Fruit fly (Drosophila melanogaster) whole organism, pupa: ENCODE results near the gene CG10479.

ENCODE experiments used
- CG10348 ChIP-seq: fragments of 200-800 bp; sonication (Bioruptor generic); IDR thresholded peaks from 2 replicates; pipeline ENCODE4 v1.3.6; 2022; ENCODE audit warnings: missing biosample characterization, missing genetic modification characterization
- CG12605 ChIP-seq: fragments of 200-800 bp; sonication (Bioruptor generic); IDR thresholded peaks from 2 replicates; pipeline ENCODE4 v1.3.6; 2022; ENCODE audit warnings: missing biosample characterization, missing genetic modification characterization
- CG14655 ChIP-seq: fragments of 200-800 bp; sonication (Bioruptor generic); optimal IDR thresholded peaks from 3 replicates; lab custom pipeline; 2017; ENCODE audit warnings: mild to moderate bottlenecking, missing biosample characterization, missing genetic modification reagents, missing genetic modification characterization
- CG15710 ChIP-seq: fragments of 200-800 bp; sonication (Bioruptor generic); optimal IDR thresholded peaks from 2 replicates; lab custom pipeline; 2018; ENCODE audit warnings: missing biosample characterization, mild to moderate bottlenecking, missing genetic modification characterization, moderate library complexity
- CG17806 ChIP-seq: fragments of 200-800 bp; sonication (Bioruptor generic); optimal IDR thresholded peaks from 2 replicates; lab custom pipeline; 2018; ENCODE audit warnings: missing biosample characterization, mild to moderate bottlenecking, missing genetic modification characterization, moderate library complexity
- CG32121 ChIP-seq: fragments of 200-800 bp; sonication (Bioruptor generic); IDR thresholded peaks from 2 replicates; pipeline ENCODE4 v1.3.6; 2022; ENCODE audit warnings: missing biosample characterization, missing genetic modification characterization
- CG34367 ChIP-seq: fragments of 200-800 bp; sonication (Bioruptor generic); optimal IDR thresholded peaks from 2 replicates; lab custom pipeline; 2018; ENCODE audit warnings: missing biosample characterization, mild to moderate bottlenecking, missing genetic modification characterization
- CG4496 ChIP-seq: fragments of 200-800 bp; sonication (Bioruptor generic); IDR thresholded peaks from 3 replicates; pipeline ENCODE4 v1.3.6; 2022; ENCODE audit warnings: missing biosample characterization, missing genetic modification characterization
- CG8159 ChIP-seq: fragments of 200-800 bp; sonication (Bioruptor generic); optimal IDR thresholded peaks from 3 replicates; lab custom pipeline; 2018; ENCODE audit warnings: missing biosample characterization, mild to moderate bottlenecking, missing genetic modification characterization, moderate library complexity
- CG8301 ChIP-seq: fragments of 200-800 bp; sonication (Bioruptor generic); optimal IDR thresholded peaks from 2 replicates; lab custom pipeline; 2018; ENCODE audit warnings: missing biosample characterization, mild to moderate bottlenecking, missing genetic modification characterization
- CG9948 ChIP-seq: fragments of 200-800 bp; sonication (Bioruptor generic); optimal IDR thresholded peaks from 2 replicates; lab custom pipeline; 2018; ENCODE audit warnings: missing biosample characterization, mild to moderate bottlenecking, missing genetic modification characterization, moderate library complexity
- D1 ChIP-seq: fragments of 200-800 bp; sonication (Bioruptor generic); optimal IDR thresholded peaks from 2 replicates; lab custom pipeline; 2018; ENCODE audit warnings: missing biosample characterization, mild to moderate bottlenecking, missing genetic modification characterization, moderate library complexity
- EcR ChIP-seq: fragments of 200-800 bp; sonication (Bioruptor generic); optimal IDR thresholded peaks from 3 replicates; lab custom pipeline; 2019; ENCODE audit warnings: missing biosample characterization, missing genetic modification characterization, mild to moderate bottlenecking, moderate library complexity, missing genetic modification reagents
- Ets98B ChIP-seq: fragments of 200-800 bp; sonication (Bioruptor generic); IDR thresholded peaks from 2 replicates; pipeline ENCODE4 v1.3.6; 2022; ENCODE audit warnings: missing biosample characterization, missing genetic modification characterization
- Pif1A ChIP-seq: fragments of 200-800 bp; sonication (Bioruptor generic); optimal IDR thresholded peaks from 3 replicates; lab custom pipeline; 2016; ENCODE audit warnings: missing biosample characterization, missing genetic modification characterization
- Pif1B ChIP-seq: fragments of 200-800 bp; sonication (Bioruptor generic); optimal IDR thresholded peaks from 3 replicates; lab custom pipeline; 2016; ENCODE audit warnings: missing biosample characterization, missing genetic modification characterization
- Snoo ChIP-seq: fragments of 200-800 bp; sonication (Bioruptor generic); optimal IDR thresholded peaks from 3 replicates; lab custom pipeline; 2017; ENCODE audit warnings: missing biosample characterization, mild to moderate bottlenecking, missing genetic modification characterization, inconsistent platforms
- fd96Ca ChIP-seq: fragments of 200-800 bp; sonication (Bioruptor generic); IDR thresholded peaks from 3 replicates; pipeline ENCODE4 v1.3.6; 2022; ENCODE audit warnings: missing biosample characterization, missing genetic modification characterization
- gl ChIP-seq: fragments of 200-800 bp; sonication (Bioruptor generic); optimal IDR thresholded peaks from 2 replicates; lab custom pipeline; 2018; ENCODE audit warnings: missing biosample characterization, mild to moderate bottlenecking, missing genetic modification characterization
- rn ChIP-seq: fragments of 200-800 bp; sonication (Bioruptor generic); IDR thresholded peaks from 2 replicates; pipeline ENCODE4 v1.3.6; 2022; ENCODE audit warnings: missing biosample characterization, missing genetic modification characterization

CG10479 gene

dm6 chr3L:5975785-5976120 is at the start of gene CG10479:
Gene CG10479, minus strand, starts transcription at chr3L:5976007.
- TF ChIP-seq CG34367 = no peak
- TF ChIP-seq, all 21 proteins: peak for 0

dm6 chr3L:6022142-6022541 is 46.3 kb upstream of the CG10479 start:
- TF ChIP-seq CG14655 (GFP tag; lab: Kevin White, UChicago) = peak; percentile 20
- TF ChIP-seq CG8159 (tag; lab: Kevin White, UChicago) = peak; percentile 47
- no peak for TF ChIP-seq CG4496 (GFP tag; lab: Robert Waterston, UW)
- peak; percentile 18 for TF ChIP-seq CG15710 (tag; lab: Kevin White, UChicago)
- TF ChIP-seq Pif1B (GFP tag; lab: Kevin White, UChicago) = no peak

dm6 chr3L:6012950-6013349 is 37.1 kb upstream of the CG10479 start:
- TF ChIP-seq Snoo (tag; lab: Kevin White, UChicago) (no peak), CG17806 (tag; lab: Kevin White, UChicago) (no peak), CG9948 (tag; lab: Kevin White, UChicago) (no peak), CG4496 (GFP tag; lab: Robert Waterston, UW) (no peak), EcR (GFP tag; lab: Kevin White, UChicago) (no peak), CG34367 (no peak)

dm6 chr3L:6010921-6011320 is 35.1 kb upstream of the CG10479 start, which contains the start of gene alphaKap4:
Gene alphaKap4, minus strand, starts transcription at chr3L:6011021.
- TF ChIP-seq fd96Ca = no peak
- TF ChIP-seq CG34367 = no peak

- TF ChIP-seq EcR (GFP tag; lab: Kevin White, UChicago) (no peak), Pif1B (GFP tag; lab: Kevin White, UChicago) (no peak), CG34367 (no peak), CG12605 (no peak), Pif1A (GFP tag; lab: Kevin White, UChicago) (no peak), fd96Ca (no peak), CG8301 (no peak), rn (GFP tag; lab: Robert Waterston, UW) (no peak), CG15710 (tag; lab: Kevin White, UChicago) (no peak), gl (tag; lab: Kevin White, UChicago) (no peak)
Observed at dm6 chr3L:6000938-6001337, 25.1 kb upstream of the CG10479 start.

DNA sequence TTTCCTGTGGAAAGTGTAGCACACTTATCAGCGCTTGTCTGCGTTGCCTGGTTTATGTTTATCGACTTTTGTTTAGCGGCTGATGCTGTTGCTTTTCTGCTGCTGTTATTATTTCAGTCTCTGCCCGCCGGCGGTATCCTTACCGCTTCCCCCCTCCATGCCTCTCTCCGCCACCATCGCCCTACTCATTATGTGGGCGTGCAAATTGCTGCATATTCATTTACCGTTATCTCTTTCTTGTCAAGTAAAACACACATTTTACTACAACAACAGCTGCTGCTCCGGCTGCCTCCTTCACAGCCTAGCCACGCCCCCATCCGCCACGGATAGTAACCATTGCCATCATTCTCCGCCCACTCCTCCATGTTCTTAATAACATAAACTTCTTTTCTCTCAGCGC is 24.1 kb upstream of the CG10479 start:
- TF ChIP-seq EcR (GFP tag; lab: Kevin White, UChicago) (no peak), D1 (tag; lab: Kevin White, UChicago) (no peak), CG32121 (GFP tag; lab: Robert Waterston, UW) (no peak), CG8301 (no peak), CG15710 (tag; lab: Kevin White, UChicago) (no peak), CG10348 (no peak), CG8159 (tag; lab: Kevin White, UChicago) (no peak)

- no peak for TF ChIP-seq CG17806 (tag; lab: Kevin White, UChicago)
- peak; percentile 89 for TF ChIP-seq CG12605
- no peak for TF ChIP-seq CG10348
Observed at dm6 chr3L:5996936-5997335, 21.1 kb upstream of the CG10479 start, which contains the start of gene PVRAP. Gene PVRAP, plus strand, starts transcription at chr3L:5997208.

DNA sequence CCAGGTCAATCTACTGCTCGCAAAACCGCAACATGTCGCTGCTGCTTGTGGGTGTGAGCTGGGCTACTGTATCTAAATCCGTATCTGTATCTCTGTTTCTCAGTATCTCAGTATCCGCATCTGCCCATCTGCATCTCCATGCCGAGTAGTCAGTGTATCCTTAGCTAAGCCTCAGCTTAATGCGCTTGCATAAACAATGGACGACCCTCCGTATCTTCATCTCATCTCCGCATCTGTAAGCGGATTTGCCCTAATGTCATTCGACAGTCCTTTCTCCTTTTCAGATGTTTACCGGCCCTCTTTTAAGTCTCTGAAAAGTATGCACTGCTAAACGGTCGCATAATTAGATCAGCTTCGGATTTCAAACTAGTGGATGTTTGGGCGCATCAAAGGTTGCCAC is 20.7 kb upstream of the CG10479 start:
- TF ChIP-seq Ets98B (GFP tag; lab: Robert Waterston, UW) = no peak
- TF ChIP-seq CG32121 (GFP tag; lab: Robert Waterston, UW) = no peak
- no peak for TF ChIP-seq gl (tag; lab: Kevin White, UChicago)
- no peak for TF ChIP-seq fd96Ca
- TF ChIP-seq EcR (GFP tag; lab: Kevin White, UChicago) = no peak
- TF ChIP-seq CG8301 = no peak
- no peak for TF ChIP-seq D1 (tag; lab: Kevin White, UChicago)
- no peak for TF ChIP-seq Pif1A (GFP tag; lab: Kevin White, UChicago)
- TF ChIP-seq CG34367 = no peak
- no peak for TF ChIP-seq CG8159 (tag; lab: Kevin White, UChicago)
- TF ChIP-seq CG14655 (GFP tag; lab: Kevin White, UChicago) = no peak
- no peak for TF ChIP-seq CG9948 (tag; lab: Kevin White, UChicago)
- TF ChIP-seq rn (GFP tag; lab: Robert Waterston, UW) = no peak
- no peak for TF ChIP-seq Pif1B (GFP tag; lab: Kevin White, UChicago)
